Worm (Caenorhabditis elegans) whole organism, L1 larva: ENCODE data around the gene irld-66.
A peak's percentile ranks its signal among the peaks of the same experiment; 100 is the strongest.

Experiments
- ama-1 ChIP-seq: fragments of 150-350 bp; optimal IDR thresholded peaks from 2 replicates; lab custom pipeline; 2014
- blmp-1 ChIP-seq: fragments of 150-350 bp; optimal IDR thresholded peaks from 2 replicates; lab custom pipeline; 2014; ENCODE audit warnings: missing biosample characterization, missing genetic modification characterization
- ces-1 ChIP-seq: fragments of 150-350 bp; optimal IDR thresholded peaks from 2 replicates; lab custom pipeline; 2014; ENCODE audit warnings: missing biosample characterization, missing genetic modification reagents, missing genetic modification characterization
- dpl-1 ChIP-seq, 3 experiments: fragments of 150-350 bp in 2 of 3; sonication (generic microtip) in 1 of 3; optimal IDR thresholded peaks; 2 replicates each; lab custom pipeline; 2014 to 2017; ENCODE audit warnings: missing biosample characterization in 3 of 3, missing genetic modification characterization in 3 of 3, missing genetic modification reagents in 3 of 3
- fos-1 ChIP-seq: fragments of 150-350 bp; optimal IDR thresholded peaks from 2 replicates; lab custom pipeline; 2014; ENCODE audit warnings: missing biosample characterization, missing genetic modification characterization
- mab-9 ChIP-seq: fragments of 200-800 bp; sonication (Bioruptor generic); IDR thresholded peaks from 2 replicates; pipeline ENCODE4 v1.3.6; 2022; ENCODE audit warnings: missing genetic modification reagents, missing genetic modification characterization, missing compliant biosample characterization
- mep-1 ChIP-seq: fragments of 150-350 bp; optimal IDR thresholded peaks from 2 replicates; lab custom pipeline; 2014; ENCODE audit warnings: missing biosample characterization, missing genetic modification characterization
- nhr-237 ChIP-seq: fragments of 150-350 bp; optimal IDR thresholded peaks from 2 replicates; lab custom pipeline; 2014; ENCODE audit warnings: missing biosample characterization, missing genetic modification characterization
- nhr-28 ChIP-seq: fragments of 150-350 bp; optimal IDR thresholded peaks from 2 replicates; lab custom pipeline; 2014; ENCODE audit warnings: missing biosample characterization, missing genetic modification characterization
- pag-3 ChIP-seq: sonication (generic microtip); optimal IDR thresholded peaks from 2 replicates; lab custom pipeline; 2017; ENCODE audit warnings: missing genetic modification characterization, mild to moderate bottlenecking, missing compliant biosample characterization, antibody characterized with exemption, borderline replicate concordance; ENCODE audit not compliant: insufficient read depth
- rnt-1 ChIP-seq: sonication (generic microtip); optimal IDR thresholded peaks from 2 replicates; lab custom pipeline; 2016; ENCODE audit warnings: mild to moderate bottlenecking, missing genetic modification characterization, moderate library complexity, missing compliant biosample characterization
- snpc-4 ChIP-seq: fragments of 150-350 bp; optimal IDR thresholded peaks from 2 replicates; lab custom pipeline; 2014; ENCODE audit warnings: missing biosample characterization, missing genetic modification characterization
- unc-62 ChIP-seq: fragments of 150-350 bp; optimal IDR thresholded peaks from 2 replicates; lab custom pipeline; 2014; ENCODE audit warnings: missing biosample characterization, missing genetic modification reagents, missing genetic modification characterization
- zip-4 ChIP-seq: fragments of 200-800 bp; sonication (Bioruptor generic); optimal IDR thresholded peaks from 2 replicates; lab custom pipeline; 2018; ENCODE audit warnings: mild to moderate bottlenecking, missing genetic modification characterization, moderate library complexity, missing compliant biosample characterization

DNA sequence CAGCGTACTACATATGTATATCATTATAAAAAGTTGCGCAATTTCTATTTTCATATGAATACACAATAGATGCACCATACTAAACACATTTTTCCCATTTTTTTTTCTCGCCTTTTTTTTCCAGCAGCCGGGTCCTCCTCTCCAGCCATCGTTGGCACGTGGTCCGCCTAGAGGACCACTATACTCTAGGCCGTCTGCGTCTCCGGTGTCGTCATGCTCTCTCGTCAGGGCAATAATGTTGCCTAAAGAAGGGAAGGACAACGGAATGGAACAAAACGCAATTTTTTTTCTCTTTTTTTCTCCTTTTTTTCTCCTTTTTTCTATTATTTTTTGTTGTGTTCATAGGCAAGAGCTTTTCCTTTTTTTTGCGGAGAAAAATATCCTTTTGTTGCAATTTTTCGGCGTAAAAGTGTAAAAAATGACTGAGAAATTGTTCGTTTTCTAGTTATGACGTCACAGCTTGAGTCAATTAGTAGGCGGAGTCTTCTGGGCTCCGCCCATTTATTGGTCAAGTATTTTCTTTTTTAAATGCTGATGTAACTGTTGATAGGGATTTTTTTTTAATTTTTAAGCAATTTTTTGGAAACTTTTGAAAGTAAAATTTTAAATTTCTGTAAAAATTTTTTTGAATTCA lies 22.0 kb upstream of the irld-66 start:
- TF ChIP-seq pag-3, result no peak
- no peak for TF ChIP-seq blmp-1 (tag; lab: Kevin White, UChicago)
- no peak for TF ChIP-seq fos-1
- TF ChIP-seq snpc-4 (tag; lab: Kevin White, UChicago), result no peak
- TF ChIP-seq mab-9, result 0 out of 2 replicates have a peak, but pooled peaks have one; percentile 32
- TF ChIP-seq unc-62, result no peak
- peak; percentile 6 for TF ChIP-seq ces-1 (GFP tag; lab: Kevin White, UChicago)
- TF ChIP-seq mep-1, result no peak
- no peak for TF ChIP-seq rnt-1 (tag; lab: Kevin White, UChicago)
- TF ChIP-seq nhr-237, result no peak
- TF ChIP-seq dpl-1 (GFP tag; optimal IDR thresholded peaks at IDR 0.05; lab: Kevin White, UChicago), result no peak
- TF ChIP-seq ama-1 (lab: Kevin White, UChicago), result no peak
- TF ChIP-seq zip-4 (GFP tag; lab: Kevin White, UChicago), result no peak
- no peak for TF ChIP-seq nhr-28 (tag; lab: Kevin White, UChicago)
